Worm (Caenorhabditis elegans): ENCODE data around the gene sre-51.

DNA sequence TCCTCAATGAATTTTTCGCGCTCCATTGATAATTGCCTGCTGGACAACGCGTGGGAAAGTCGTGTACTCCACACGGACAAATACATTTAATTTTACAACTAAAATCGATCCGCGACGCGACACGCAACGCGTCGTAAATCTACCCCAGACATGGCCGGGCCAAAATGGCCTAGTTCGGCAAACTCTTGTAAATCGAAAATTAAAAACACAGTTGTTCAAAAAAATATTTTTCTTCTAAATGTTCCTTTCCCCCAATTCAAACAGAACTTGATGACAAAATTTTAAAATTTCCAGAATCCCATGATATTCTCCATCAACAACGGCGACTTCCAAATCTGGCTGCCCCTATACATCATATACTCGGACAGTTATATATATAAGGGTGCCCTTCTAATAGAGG lies 17.3 kb downstream of the sre-51 start, which contains the start of gene sre-55:
- TF ChIP-seq tbp1 (GFP tag; optimal IDR thresholded peaks at IDR 0.05) (no peak), C17E4.6 (GFP tag; IDR thresholded peaks at IDR 0.05) (no peak), mcd-1 (GFP tag; IDR thresholded peaks at IDR 0.05) (no peak), Y79H2A.3 (GFP tag; conservative IDR thresholded peaks at IDR 0.05) (no peak), him-1 (tag; optimal IDR thresholded peaks at IDR 0.05) (no peak), lir-1 (GFP tag; conservative IDR thresholded peaks at IDR 0.05) (no peak), ets-4 (GFP tag; optimal IDR thresholded peaks at IDR 0.05) (no peak), ztf-22 (GFP tag; optimal IDR thresholded peaks at IDR 0.05) (no peak), T07F8.4 (tag; optimal IDR thresholded peaks at IDR 0.05) (no peak), bed-2 (GFP tag; IDR thresholded peaks at IDR 0.05) (no peak), ztf-28 (GFP tag; IDR thresholded peaks at IDR 0.05) (no peak)

Data from whole organism, young adult.